Worm (Caenorhabditis elegans) whole organism, early embryonic: ENCODE measurements around the gene ZC239.21.
"Not testable (repeated sequence)": the region's sequence is repeated elsewhere in the genome, so short reads cannot be mapped to it uniquely, and the experiment has no call there.

Source experiments
- B0310.2 ChIP-seq: sonication (generic microtip); optimal IDR thresholded peaks from 2 replicates; lab custom pipeline; 2016; ENCODE audit warnings: mild to moderate bottlenecking, missing genetic modification characterization, missing compliant biosample characterization
- F13C5.2 ChIP-seq: sonication (generic microtip); optimal IDR thresholded peaks from 2 replicates; lab custom pipeline; 2017; ENCODE audit warnings: mild to moderate bottlenecking, missing genetic modification characterization, inconsistent platforms, missing compliant biosample characterization
- aly-1 ChIP-seq: sonication (generic microtip); optimal IDR thresholded peaks from 2 replicates; lab custom pipeline; 2016; ENCODE audit warnings: missing genetic modification characterization, missing compliant biosample characterization
- ama-1 ChIP-seq: fragments of 150-350 bp; optimal IDR thresholded peaks from 2 replicates; lab custom pipeline; 2014
- ceh-13 ChIP-seq: fragments of 200-800 bp; sonication (Bioruptor generic); optimal IDR thresholded peaks from 2 replicates; lab custom pipeline; 2018; ENCODE audit warnings: mild to moderate bottlenecking, missing genetic modification characterization, missing compliant biosample characterization
- ceh-36 ChIP-seq: sonication (generic microtip); optimal IDR thresholded peaks from 2 replicates; lab custom pipeline; 2016; ENCODE audit warnings: missing genetic modification characterization, inconsistent platforms, missing compliant biosample characterization
- ets-7 ChIP-seq: sonication (generic microtip); optimal IDR thresholded peaks from 2 replicates; lab custom pipeline; 2016; ENCODE audit warnings: missing genotype, missing genetic modification characterization, missing compliant biosample characterization
- flt-1 ChIP-seq: fragments of 200-800 bp; sonication (Bioruptor generic); IDR thresholded peaks from 2 replicates; pipeline ENCODE4 v1.3.6; 2022; ENCODE audit warnings: missing genetic modification characterization, missing compliant biosample characterization
- hmbx-1 ChIP-seq: sonication (generic microtip); optimal IDR thresholded peaks from 2 replicates; lab custom pipeline; 2016; ENCODE audit warnings: mild to moderate bottlenecking, missing genetic modification characterization, missing compliant biosample characterization
- hmg-4 ChIP-seq: fragments of 200-800 bp; sonication (Bioruptor generic); optimal IDR thresholded peaks from 2 replicates; lab custom pipeline; 2018; ENCODE audit warnings: mild to moderate bottlenecking, missing genetic modification characterization, missing compliant biosample characterization
- hnd-1 ChIP-seq: sonication (generic microtip); optimal IDR thresholded peaks from 2 replicates; lab custom pipeline; 2016; ENCODE audit warnings: missing genetic modification characterization, missing compliant biosample characterization
- pes-1 ChIP-seq: fragments of 200-800 bp; sonication (Bioruptor generic); IDR thresholded peaks from 2 replicates; pipeline ENCODE4 v1.3.6; 2022; ENCODE audit warnings: missing genetic modification reagents, missing genetic modification characterization, missing compliant biosample characterization
- scrt-1 ChIP-seq: fragments of 200-800 bp; sonication (Bioruptor generic); IDR thresholded peaks from 2 replicates; pipeline ENCODE4 v1.3.6; 2022; ENCODE audit warnings: missing genetic modification characterization, missing compliant biosample characterization
- sea-1 ChIP-seq: fragments of 200-800 bp; sonication (Bioruptor generic); conservative IDR thresholded peaks from 2 replicates; pipeline ENCODE4 v1.3.6; 2022; ENCODE audit warnings: missing genetic modification characterization, missing compliant biosample characterization
- tbx-11 ChIP-seq: fragments of 200-800 bp; sonication (Bioruptor generic); IDR thresholded peaks from 2 replicates; pipeline ENCODE4 v1.3.6; 2022; ENCODE audit warnings: missing genetic modification characterization, missing compliant biosample characterization
- tbx-37 ChIP-seq: fragments of 200-800 bp; sonication (Bioruptor generic); conservative IDR thresholded peaks from 2 replicates; pipeline ENCODE4 v1.3.6; 2022; ENCODE audit warnings: missing genetic modification reagents, missing genetic modification characterization, missing compliant biosample characterization
- tra-4 ChIP-seq: sonication (generic microtip); optimal IDR thresholded peaks from 2 replicates; lab custom pipeline; 2017; ENCODE audit warnings: missing genetic modification characterization, missing compliant biosample characterization

The ZC239.21 gene

ce11 chrII:3206423-3206989 lies at the start of gene ZC239.21, which contains the start of gene ZC239.20:
TSS of gene ZC239.21 (plus strand) at chrII:3206939.
TSS of gene ZC239.20 (minus strand) at chrII:3206523.
- TF ChIP-seq tbx-11 = no peak

DNA sequence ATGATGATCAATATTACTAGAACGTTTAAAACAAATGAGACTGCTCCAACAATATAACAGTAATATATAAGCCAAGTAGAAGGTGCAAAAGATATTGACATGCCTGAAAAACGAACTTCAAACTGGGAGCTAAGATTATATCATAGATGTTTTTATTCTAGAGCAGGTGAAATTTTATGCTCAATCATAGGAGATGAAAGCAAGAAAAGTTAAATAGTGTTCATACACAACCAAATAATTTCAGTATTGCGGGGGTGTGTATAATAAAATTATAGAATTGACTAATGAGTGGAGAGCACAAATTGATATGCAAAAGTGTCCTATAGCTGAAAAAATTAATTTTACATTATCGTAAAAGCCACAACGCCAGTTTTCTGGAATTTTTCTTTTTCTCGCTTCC lies 47.8 kb upstream of the ZC239.21 start, which contains the start of gene sri-34:
TSS of gene sri-34 (minus strand) at position 101 of the 400 bp plus-strand sequence.
- TF ChIP-seq aly-1 (no peak), hmg-4 (GFP tag; lab: Kevin White, UChicago) (no peak), ets-7 (tag; lab: Kevin White, UChicago) (no peak), tbx-11 (no peak), ceh-13 (GFP tag; lab: Kevin White, UChicago) (no peak), ceh-36 (tag; lab: Kevin White, UChicago) (no peak), B0310.2 (tag; lab: Kevin White, UChicago) (no peak), pes-1 (GFP tag; lab: Robert Waterston, UW) (no peak), scrt-1 (GFP tag; lab: Robert Waterston, UW) (no peak), tbx-37 (GFP tag; lab: Robert Waterston, UW) (no peak), hnd-1 (no peak), ama-1 (lab: Kevin White, UChicago) (no peak), sea-1 (GFP tag; lab: Robert Waterston, UW) (no peak), F13C5.2 (tag; lab: Kevin White, UChicago) (no peak), tra-4 (tag; lab: Kevin White, UChicago) (no peak), flt-1 (GFP tag; lab: Robert Waterston, UW) (no peak), hmbx-1 (tag; lab: Kevin White, UChicago) (no peak)

ce11 chrII:3170089-3170488 lies 36.6 kb upstream of the ZC239.21 start, which contains the start of gene fbxc-55:
TSS of gene fbxc-55 (minus strand) at chrII:3170189.
- TF ChIP-seq ama-1 (lab: Kevin White, UChicago) (no peak), pes-1 (GFP tag; lab: Robert Waterston, UW) (no peak), scrt-1 (GFP tag; lab: Robert Waterston, UW) (no peak), ceh-36 (tag; lab: Kevin White, UChicago) (no peak), tbx-37 (GFP tag; lab: Robert Waterston, UW) (no peak), F13C5.2 (tag; lab: Kevin White, UChicago) (no peak), aly-1 (no peak), hmg-4 (GFP tag; lab: Kevin White, UChicago) (no peak), ets-7 (tag; lab: Kevin White, UChicago) (no peak), sea-1 (GFP tag; lab: Robert Waterston, UW) (no peak)

- TF ChIP-seq tra-4 (tag; lab: Kevin White, UChicago) (no peak), hmg-4 (GFP tag; lab: Kevin White, UChicago) (no peak), hmbx-1 (tag; lab: Kevin White, UChicago) (no peak), flt-1 (GFP tag; lab: Robert Waterston, UW) (no peak), pes-1 (GFP tag; lab: Robert Waterston, UW) (no peak), ceh-13 (GFP tag; lab: Kevin White, UChicago) (no peak), aly-1 (no peak), F13C5.2 (tag; lab: Kevin White, UChicago) (no peak), hnd-1 (no peak), sea-1 (GFP tag; lab: Robert Waterston, UW) (no peak), tbx-11 (no peak), scrt-1 (GFP tag; lab: Robert Waterston, UW) (no peak), ama-1 (lab: Kevin White, UChicago) (no peak), B0310.2 (tag; lab: Kevin White, UChicago) (no peak)
Measured at ce11 chrII:3172176-3172575, 34.6 kb upstream of the ZC239.21 start, which contains the start of gene Y27F2A.10. TSS of gene Y27F2A.10 (minus strand) at chrII:3172276.

- TF ChIP-seq hnd-1; tbx-11; ceh-13 (GFP tag; lab: Kevin White, UChicago): not testable (repeated sequence)
Measured at ce11 chrII:3177663-3178062, 29.1 kb upstream of the ZC239.21 start, which contains the start of gene sri-40. TSS of gene sri-40 (plus strand) at chrII:3177963.

- not testable (repeated sequence) for TF ChIP-seq tbx-37 (GFP tag; lab: Robert Waterston, UW); tra-4 (tag; lab: Kevin White, UChicago); scrt-1 (GFP tag; lab: Robert Waterston, UW)
Measured at ce11 chrII:3183300-3183840, 23.4 kb upstream of the ZC239.21 start, which contains the start of the genes Y27F2A.6 and Y27F2A.8. TSS of gene Y27F2A.6 (minus strand) at chrII:3183400. TSS of gene Y27F2A.8 (plus strand) at chrII:3183790.

DNA sequence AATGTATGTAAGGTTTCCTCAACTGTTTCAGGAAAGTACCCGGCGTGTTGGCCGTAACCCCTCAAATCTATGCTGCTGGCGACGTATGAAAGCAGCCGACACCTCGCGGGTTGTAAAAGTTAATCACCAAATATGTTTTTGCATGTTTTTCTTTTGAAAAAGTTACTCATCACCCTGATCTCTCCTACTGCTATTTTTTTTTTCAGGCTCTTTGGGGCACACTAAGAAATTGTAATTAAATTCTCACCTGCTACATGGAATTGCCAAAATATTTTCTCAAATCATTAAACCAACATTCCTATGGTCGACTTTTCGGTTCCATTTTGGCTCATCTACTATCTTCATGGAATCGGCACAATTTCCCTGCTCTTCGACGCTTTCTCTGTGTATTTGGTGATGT lies 21.9 kb upstream of the ZC239.21 start, which contains the start of gene sri-78:
TSS of gene sri-78 (plus strand) at position 301 of the 400 bp plus-strand sequence.
- TF ChIP-seq tra-4 (tag; lab: Kevin White, UChicago); hmg-4 (GFP tag; lab: Kevin White, UChicago); tbx-11: not testable (repeated sequence)

ce11 chrII:3185848-3186247 lies 20.9 kb upstream of the ZC239.21 start:
- TF ChIP-seq tra-4 (tag; lab: Kevin White, UChicago) = no peak
- TF ChIP-seq hnd-1 = no peak
- TF ChIP-seq scrt-1 (GFP tag; lab: Robert Waterston, UW) = no peak
